Fruit fly (Drosophila melanogaster) whole organism, embryonic: Measurements from ENCODE around the gene ric8a.

Experiments used
- Bteb2 ChIP-seq: fragments of 200-800 bp; sonication (Bioruptor generic); optimal IDR thresholded peaks from 2 replicates; lab custom pipeline; 2016; ENCODE audit warnings: missing biosample characterization, missing genetic modification characterization
- CG4404 ChIP-seq: fragments of 200-800 bp; sonication (Bioruptor generic); IDR thresholded peaks from 2 replicates; pipeline ENCODE4 v1.3.6; 2022; ENCODE audit warnings: missing biosample characterization, missing genetic modification characterization
- otp ChIP-seq: fragments of 200-800 bp; sonication (Bioruptor generic); IDR thresholded peaks from 3 replicates; pipeline ENCODE4, ENCODE4 v1.3.6; 2022; ENCODE audit warnings: missing biosample characterization, missing genetic modification characterization

DNA sequence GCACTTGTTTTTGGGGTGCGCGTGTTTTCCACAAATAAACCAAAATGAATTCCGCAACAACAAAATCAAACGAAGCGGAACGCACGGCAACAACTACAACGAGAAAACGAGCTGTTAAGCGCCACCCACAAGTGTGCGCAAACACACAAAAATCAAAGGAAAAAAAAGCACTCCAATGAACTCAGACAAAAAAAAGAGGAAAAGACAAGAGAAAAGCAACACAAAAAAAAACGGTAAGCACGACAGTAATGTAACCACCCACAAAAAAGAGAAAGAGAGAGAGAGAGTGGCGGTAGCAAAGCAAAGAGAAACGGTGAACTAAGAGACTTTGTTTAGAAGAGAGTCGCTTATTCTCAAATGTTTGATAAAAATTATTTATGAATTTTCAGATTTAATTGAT is 49.8 kb downstream of the ric8a start:
- TF ChIP-seq Bteb2 (GFP tag; lab: Kevin White, UChicago) (no peak), CG4404 (GFP tag; lab: Robert Waterston, UW) (no peak), otp (no peak)
